Worm (Caenorhabditis elegans) whole organism, late embryonic: ENCODE data around the gene ZK180.6.

Experiments used
- C08G9.2 ChIP-seq: sonication (generic microtip); optimal IDR thresholded peaks from 2 replicates; lab custom pipeline; 2016; ENCODE audit warnings: mild to moderate bottlenecking, missing genetic modification characterization, moderate library complexity, missing compliant biosample characterization
- ceh-31 ChIP-seq: sonication (generic microtip); optimal IDR thresholded peaks from 2 replicates; lab custom pipeline; 2016; ENCODE audit warnings: missing genetic modification characterization, missing compliant biosample characterization
- elt-2 ChIP-seq: sonication (generic microtip); optimal IDR thresholded peaks from 2 replicates; lab custom pipeline; 2016; ENCODE audit warnings: missing genetic modification reagents, missing genetic modification characterization, missing compliant biosample characterization
- madf-2 ChIP-seq: sonication (generic microtip); optimal IDR thresholded peaks from 2 replicates; lab custom pipeline; 2017; ENCODE audit warnings: missing genetic modification characterization, missing compliant biosample characterization
- unc-42 ChIP-seq: sonication (generic microtip); optimal IDR thresholded peaks from 2 replicates; lab custom pipeline; 2016; ENCODE audit warnings: missing genotype, missing genetic modification characterization, missing compliant biosample characterization

The ZK180.6 gene

ce11 chrIV:4470885-4471772, 53.7 kb downstream of the ZK180.6 start:
- TF ChIP-seq unc-42 (tag; lab: Kevin White, UChicago), result peak; percentile 21
- no peak for TF ChIP-seq elt-2 (tag; lab: Kevin White, UChicago)
- peak; percentile 23 for TF ChIP-seq ceh-31 (tag; lab: Kevin White, UChicago)
- peak; percentile 30 for TF ChIP-seq C08G9.2 (tag; lab: Kevin White, UChicago)
- no peak for TF ChIP-seq madf-2 (tag; lab: Kevin White, UChicago)
